Fruit fly (Drosophila melanogaster) whole organism, pupa: ENCODE results near the gene CG14903.

ENCODE experiments used
- CG10348 ChIP-seq: fragments of 200-800 bp; sonication (Bioruptor generic); IDR thresholded peaks from 2 replicates; pipeline ENCODE4 v1.3.6; 2022; ENCODE audit warnings: missing biosample characterization, missing genetic modification characterization
- CG12605 ChIP-seq: fragments of 200-800 bp; sonication (Bioruptor generic); IDR thresholded peaks from 2 replicates; pipeline ENCODE4 v1.3.6; 2022; ENCODE audit warnings: missing biosample characterization, missing genetic modification characterization
- CG15710 ChIP-seq: fragments of 200-800 bp; sonication (Bioruptor generic); optimal IDR thresholded peaks from 2 replicates; lab custom pipeline; 2018; ENCODE audit warnings: missing biosample characterization, mild to moderate bottlenecking, missing genetic modification characterization, moderate library complexity
- CG17806 ChIP-seq: fragments of 200-800 bp; sonication (Bioruptor generic); optimal IDR thresholded peaks from 2 replicates; lab custom pipeline; 2018; ENCODE audit warnings: missing biosample characterization, mild to moderate bottlenecking, missing genetic modification characterization, moderate library complexity
- CG32121 ChIP-seq: fragments of 200-800 bp; sonication (Bioruptor generic); IDR thresholded peaks from 2 replicates; pipeline ENCODE4 v1.3.6; 2022; ENCODE audit warnings: missing biosample characterization, missing genetic modification characterization
- CG4496 ChIP-seq: fragments of 200-800 bp; sonication (Bioruptor generic); IDR thresholded peaks from 3 replicates; pipeline ENCODE4 v1.3.6; 2022; ENCODE audit warnings: missing biosample characterization, missing genetic modification characterization
- CG8301 ChIP-seq: fragments of 200-800 bp; sonication (Bioruptor generic); optimal IDR thresholded peaks from 2 replicates; lab custom pipeline; 2018; ENCODE audit warnings: missing biosample characterization, mild to moderate bottlenecking, missing genetic modification characterization
- CG9948 ChIP-seq: fragments of 200-800 bp; sonication (Bioruptor generic); optimal IDR thresholded peaks from 2 replicates; lab custom pipeline; 2018; ENCODE audit warnings: missing biosample characterization, mild to moderate bottlenecking, missing genetic modification characterization, moderate library complexity
- Ets98B ChIP-seq: fragments of 200-800 bp; sonication (Bioruptor generic); IDR thresholded peaks from 2 replicates; pipeline ENCODE4 v1.3.6; 2022; ENCODE audit warnings: missing biosample characterization, missing genetic modification characterization
- Pif1B ChIP-seq: fragments of 200-800 bp; sonication (Bioruptor generic); optimal IDR thresholded peaks from 3 replicates; lab custom pipeline; 2016; ENCODE audit warnings: missing biosample characterization, missing genetic modification characterization
- Snoo ChIP-seq: fragments of 200-800 bp; sonication (Bioruptor generic); optimal IDR thresholded peaks from 3 replicates; lab custom pipeline; 2017; ENCODE audit warnings: missing biosample characterization, mild to moderate bottlenecking, missing genetic modification characterization, inconsistent platforms
- gl ChIP-seq: fragments of 200-800 bp; sonication (Bioruptor generic); optimal IDR thresholded peaks from 2 replicates; lab custom pipeline; 2018; ENCODE audit warnings: missing biosample characterization, mild to moderate bottlenecking, missing genetic modification characterization
- rn ChIP-seq: fragments of 200-800 bp; sonication (Bioruptor generic); IDR thresholded peaks from 2 replicates; pipeline ENCODE4 v1.3.6; 2022; ENCODE audit warnings: missing biosample characterization, missing genetic modification characterization

DNA sequence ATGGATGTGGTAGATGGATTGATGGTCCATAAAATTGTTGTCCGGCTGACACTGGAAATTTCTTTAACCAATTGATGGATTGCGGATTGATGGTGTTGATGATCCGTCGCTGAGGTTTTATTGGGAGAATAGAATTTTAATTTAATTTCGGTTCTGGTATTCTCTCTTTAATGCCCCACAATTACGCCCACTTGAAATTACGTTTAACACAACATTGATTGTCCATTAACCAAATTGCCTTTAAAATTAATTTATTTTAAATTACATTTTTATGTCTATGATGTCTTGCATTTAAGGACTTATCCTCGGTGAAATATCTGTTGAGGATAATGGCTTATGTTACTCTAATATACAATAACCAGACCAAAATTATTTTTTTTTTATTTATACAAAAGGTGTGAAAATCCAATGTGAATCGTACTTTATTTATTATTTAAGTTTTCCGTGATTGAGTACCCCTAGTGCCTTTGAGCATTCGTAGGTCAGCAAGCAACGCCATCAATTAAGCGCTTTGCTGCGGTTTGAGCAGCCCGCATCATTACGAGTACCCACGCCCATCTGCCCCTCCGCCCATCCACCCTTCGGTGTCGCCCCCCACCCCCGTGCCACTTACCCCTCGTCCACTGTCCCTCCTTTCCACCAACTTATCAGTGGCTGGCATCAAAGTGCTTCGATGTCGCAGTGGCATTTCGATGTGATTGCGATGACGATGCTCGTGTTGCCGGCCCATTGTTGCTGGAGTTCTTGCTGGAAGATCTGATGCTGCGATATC lies 19.9 kb downstream of the CG14903 start:
- TF ChIP-seq CG9948 (tag; lab: Kevin White, UChicago): no peak
- TF ChIP-seq CG15710 (tag; lab: Kevin White, UChicago): no peak
- no peak for TF ChIP-seq CG17806 (tag; lab: Kevin White, UChicago)
- no peak for TF ChIP-seq CG12605 (GFP tag; lab: Robert Waterston, UW)
- no peak for TF ChIP-seq gl
- TF ChIP-seq CG10348 (GFP tag; lab: Robert Waterston, UW): no peak
- TF ChIP-seq CG8301 (tag; lab: Kevin White, UChicago): no peak
- TF ChIP-seq Snoo (tag; lab: Kevin White, UChicago): no peak
- TF ChIP-seq CG32121 (GFP tag; lab: Robert Waterston, UW): no peak
- no peak for TF ChIP-seq rn (GFP tag; lab: Robert Waterston, UW)
- no peak for TF ChIP-seq Pif1B (GFP tag; lab: Kevin White, UChicago)
- no peak for TF ChIP-seq Ets98B
- no peak for TF ChIP-seq CG4496 (GFP tag; lab: Robert Waterston, UW)
